Worm (Caenorhabditis elegans) whole organism, L4 larva: ENCODE measurements around the gene T04F3.1.

Source experiments
- D1046.2 ChIP-seq: fragments of 200-800 bp; sonication (Bioruptor generic); IDR thresholded peaks from 2 replicates; pipeline ENCODE4 v1.3.6; 2022; ENCODE audit warnings: missing genetic modification characterization, missing compliant biosample characterization
- daf-8 ChIP-seq: fragments of 200-800 bp; sonication (Bioruptor generic); IDR thresholded peaks from 2 replicates; pipeline ENCODE4 v1.3.6; 2022; ENCODE audit warnings: missing genetic modification characterization, missing compliant biosample characterization
- egl-27 ChIP-seq: sonication (generic microtip); optimal IDR thresholded peaks from 3 replicates; lab custom pipeline; 2017; ENCODE audit warnings: missing biosample characterization, missing genetic modification reagents, missing genetic modification characterization
- lin-15B ChIP-seq: fragments of 150-350 bp; sonication (generic microtip); optimal IDR thresholded peaks from 3 replicates; lab custom pipeline; 2014; ENCODE audit warnings: missing biosample characterization, missing genetic modification characterization
- nhr-10 ChIP-seq: fragments of 150-350 bp; optimal IDR thresholded peaks from 2 replicates; lab custom pipeline; 2014; ENCODE audit warnings: missing biosample characterization, missing genetic modification characterization
- nhr-102 ChIP-seq: sonication (generic microtip); optimal IDR thresholded peaks from 2 replicates; lab custom pipeline; 2016; ENCODE audit warnings: mild to moderate bottlenecking, missing genetic modification characterization, moderate library complexity, missing compliant biosample characterization
- nhr-11 ChIP-seq: fragments of 150-350 bp; optimal IDR thresholded peaks from 2 replicates; lab custom pipeline; 2014; ENCODE audit warnings: missing biosample characterization, missing genetic modification characterization
- zag-1 ChIP-seq: fragments of 150-350 bp; optimal IDR thresholded peaks from 2 replicates; lab custom pipeline; 2014; ENCODE audit warnings: missing biosample characterization, missing genetic modification characterization

DNA sequence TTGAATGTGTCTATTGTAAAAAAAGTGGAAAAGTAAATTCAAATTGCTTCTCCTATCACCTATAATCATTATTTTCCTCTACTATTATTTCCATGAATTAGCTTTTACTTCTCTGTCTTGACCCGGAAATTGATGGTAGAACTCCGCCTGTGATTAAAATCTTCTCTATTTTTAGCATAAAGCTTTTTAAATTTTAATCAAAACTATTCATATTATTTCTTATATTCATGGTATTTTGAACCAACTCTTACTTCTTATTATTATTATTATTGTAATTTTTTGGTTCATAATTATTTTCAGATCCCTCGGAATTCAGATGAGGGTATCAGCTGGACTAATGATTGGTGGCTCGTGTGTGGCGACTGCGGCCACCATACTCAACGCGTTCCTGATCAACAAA is 27.2 kb downstream of the T04F3.1 start, which contains the start of gene sel-11:
- no peak for TF ChIP-seq zag-1 (tag; lab: Kevin White, UChicago)
- no peak for TF ChIP-seq egl-27
- no peak for TF ChIP-seq D1046.2 (GFP tag; lab: Robert Waterston, UW)
- TF ChIP-seq nhr-10 (tag; lab: Kevin White, UChicago) = no peak
- TF ChIP-seq lin-15B (tag; lab: Kevin White, UChicago) = no peak
- TF ChIP-seq nhr-11 = no peak
- no peak for TF ChIP-seq nhr-102 (tag; lab: Kevin White, UChicago)
- no peak for TF ChIP-seq daf-8 (GFP tag; lab: Robert Waterston, UW)
